Fruit fly (Drosophila melanogaster) whole organism, embryonic: ENCODE results near the gene CG14340.

Experiments used
- BEAF-32 ChIP-seq: fragments of 200-800 bp; sonication (Bioruptor generic); optimal IDR thresholded peaks from 3 replicates; lab custom pipeline; 2017; ENCODE audit warnings: missing biosample characterization, missing genetic modification characterization, mild to moderate bottlenecking, moderate library complexity, missing genetic modification reagents
- CG10366 ChIP-seq: fragments of 200-800 bp; sonication (Bioruptor generic); IDR thresholded peaks from 2 replicates; pipeline ENCODE4 v1.3.6; 2022; ENCODE audit warnings: missing biosample characterization, missing genetic modification characterization
- CG10431 ChIP-seq: fragments of 200-800 bp; sonication (Bioruptor generic); optimal IDR thresholded peaks from 3 replicates; lab custom pipeline; 2018; ENCODE audit warnings: missing biosample characterization, mild to moderate bottlenecking, missing genetic modification characterization
- CG10462 ChIP-seq: fragments of 200-800 bp; sonication (Bioruptor generic); optimal IDR thresholded peaks from 2 replicates; lab custom pipeline; 2016; ENCODE audit warnings: missing biosample characterization, missing genetic modification characterization
- CG10565 ChIP-seq: fragments of 200-800 bp; sonication (Bioruptor generic); optimal IDR thresholded peaks from 3 replicates; lab custom pipeline; 2016; ENCODE audit warnings: missing biosample characterization, mild to moderate bottlenecking, missing genetic modification characterization
- CG11456 ChIP-seq: fragments of 200-800 bp; sonication (Bioruptor generic); IDR thresholded peaks from 3 replicates; pipeline ENCODE4 v1.3.6; 2022; ENCODE audit warnings: missing biosample characterization, missing genetic modification characterization
- CG11560 ChIP-seq: fragments of 200-800 bp; sonication (Bioruptor generic); IDR thresholded peaks from 3 replicates; pipeline ENCODE4 v1.3.6; 2022; ENCODE audit warnings: missing biosample characterization, missing genetic modification characterization
- CG13287 ChIP-seq: fragments of 200-800 bp; sonication (Bioruptor generic); IDR thresholded peaks from 2 replicates; pipeline ENCODE4 v1.3.6; 2022; ENCODE audit warnings: missing biosample characterization, missing genetic modification characterization; ENCODE audit not compliant: partially characterized antibody
- CG15601 ChIP-seq: fragments of 200-800 bp; sonication (Bioruptor generic); optimal IDR thresholded peaks from 3 replicates; lab custom pipeline; 2019; ENCODE audit warnings: missing biosample characterization, mild to moderate bottlenecking, missing genetic modification characterization, moderate library complexity
- CG1602 ChIP-seq: fragments of 200-800 bp; sonication (Bioruptor generic); optimal IDR thresholded peaks from 3 replicates; lab custom pipeline; 2016; ENCODE audit warnings: missing biosample characterization, missing genetic modification characterization
- CG2120 ChIP-seq: fragments of 200-800 bp; sonication (Bioruptor generic); optimal IDR thresholded peaks from 3 replicates; lab custom pipeline; 2016; ENCODE audit warnings: missing biosample characterization, missing genetic modification characterization
- CG2129 ChIP-seq: fragments of 200-800 bp; sonication (Bioruptor generic); IDR thresholded peaks from 2 replicates; pipeline ENCODE4 v1.3.6; 2022; ENCODE audit warnings: missing biosample characterization, missing genetic modification characterization; ENCODE audit not compliant: partially characterized antibody
- CG30431 ChIP-seq: fragments of 200-800 bp; sonication (Bioruptor generic); optimal IDR thresholded peaks from 2 replicates; lab custom pipeline; 2017; ENCODE audit warnings: missing biosample characterization, missing genetic modification characterization
- CG31441 ChIP-seq: fragments of 200-800 bp; sonication (Bioruptor generic); IDR thresholded peaks from 2 replicates; pipeline ENCODE4 v1.3.6; 2022; ENCODE audit warnings: missing biosample characterization, missing genetic modification characterization
- CG7839 ChIP-seq: fragments of 200-800 bp; sonication (Bioruptor generic); optimal IDR thresholded peaks from 3 replicates; lab custom pipeline; 2018; ENCODE audit warnings: missing biosample characterization, mild to moderate bottlenecking, missing genetic modification characterization, moderate library complexity
- CG7963 ChIP-seq: fragments of 200-800 bp; sonication (Bioruptor generic); IDR thresholded peaks from 3 replicates; pipeline ENCODE4 v1.3.6; 2022; ENCODE audit warnings: missing biosample characterization, missing genetic modification characterization; ENCODE audit not compliant: partially characterized antibody
- CHES-1-like ChIP-seq: fragments of 200-800 bp; sonication (Bioruptor generic); optimal IDR thresholded peaks from 2 replicates; lab custom pipeline; 2016; ENCODE audit warnings: missing biosample characterization, missing genetic modification characterization
- Dll ChIP-seq: fragments of 200-800 bp; sonication (Bioruptor generic); IDR thresholded peaks from 4 replicates; pipeline ENCODE4 v1.3.6; 2022; ENCODE audit warnings: missing biosample characterization, missing genetic modification characterization; ENCODE audit not compliant: partially characterized antibody
- Dp ChIP-seq: fragments of 200-800 bp; sonication (Bioruptor generic); optimal IDR thresholded peaks from 2 replicates; lab custom pipeline; 2018; ENCODE audit warnings: missing biosample characterization, mild to moderate bottlenecking, missing genetic modification characterization, moderate library complexity
- E2f2 ChIP-seq: fragments of 200-800 bp; sonication (Bioruptor generic); IDR thresholded peaks from 2 replicates; pipeline ENCODE4 v1.3.6; 2022; ENCODE audit warnings: missing biosample characterization, missing genetic modification characterization
- HmgD ChIP-seq: fragments of 200-800 bp; sonication (Bioruptor generic); optimal IDR thresholded peaks from 3 replicates; lab custom pipeline; 2016; ENCODE audit warnings: missing biosample characterization, missing genetic modification characterization
- Hr78 ChIP-seq, 2 experiments: fragments of 200-800 bp in 1 of 2; fragments of >200 bp in 1 of 2; sonication (Bioruptor generic) in 1 of 2; optimal IDR thresholded peaks; 2 replicates each; lab custom pipeline; 2017 to 2019; ENCODE audit warnings: missing biosample characterization in 2 of 2, missing genetic modification characterization in 2 of 2, mild to moderate bottlenecking in 1 of 2, moderate library complexity in 1 of 2
- Mrtf ChIP-seq: fragments of 200-800 bp; sonication (Bioruptor generic); IDR thresholded peaks from 3 replicates; pipeline ENCODE4 v1.3.6; 2022; ENCODE audit warnings: missing biosample characterization, missing genetic modification characterization
- Opbp ChIP-seq: fragments of 200-800 bp; sonication (Bioruptor generic); IDR thresholded peaks from 3 replicates; pipeline ENCODE4 v1.3.6; 2022; ENCODE audit warnings: missing biosample characterization, missing genetic modification characterization; ENCODE audit not compliant: partially characterized antibody
- PHDP ChIP-seq: fragments of 200-800 bp; sonication (Bioruptor generic); optimal IDR thresholded peaks from 3 replicates; lab custom pipeline; 2018; ENCODE audit warnings: missing biosample characterization, mild to moderate bottlenecking, missing genetic modification characterization, moderate library complexity
- Poxn ChIP-seq: fragments of 200-800 bp; sonication (Bioruptor generic); IDR thresholded peaks from 2 replicates; pipeline ENCODE4 v1.3.6; 2022; ENCODE audit warnings: missing biosample characterization, missing genetic modification characterization
- Sry-δ ChIP-seq: fragments of 200-800 bp; sonication (Bioruptor generic); optimal IDR thresholded peaks from 2 replicates; lab custom pipeline; 2016; ENCODE audit warnings: missing biosample characterization, missing genetic modification characterization
- br ChIP-seq: fragments of >200 bp; optimal IDR thresholded peaks from 2 replicates; lab custom pipeline; 2017
- cato ChIP-seq: fragments of 200-800 bp; sonication (Bioruptor generic); optimal IDR thresholded peaks from 2 replicates; lab custom pipeline; 2016; ENCODE audit warnings: missing biosample characterization, missing genetic modification characterization, borderline replicate concordance
- dimm ChIP-seq: fragments of 200-800 bp; sonication (Bioruptor generic); IDR thresholded peaks from 2 replicates; pipeline ENCODE4 v1.3.6; 2022; ENCODE audit warnings: missing biosample characterization, missing genetic modification characterization
- esg ChIP-seq: fragments of 200-800 bp; sonication (Bioruptor generic); conservative IDR thresholded peaks from 2 replicates; pipeline ENCODE4 v1.3.6; 2022; ENCODE audit warnings: missing biosample characterization, missing genetic modification characterization
- fru ChIP-seq: fragments of >200 bp; optimal IDR thresholded peaks from 2 replicates; lab custom pipeline; 2017
- gcm ChIP-seq: fragments of 200-800 bp; sonication (Bioruptor generic); optimal IDR thresholded peaks from 2 replicates; lab custom pipeline; 2019; ENCODE audit warnings: missing biosample characterization, mild to moderate bottlenecking, missing genetic modification characterization, moderate library complexity
- gfzf ChIP-seq: fragments of 200-800 bp; sonication (Bioruptor generic); optimal IDR thresholded peaks from 2 replicates; lab custom pipeline; 2016; ENCODE audit warnings: missing biosample characterization, mild to moderate bottlenecking, missing genetic modification characterization, moderate library complexity
- ham ChIP-seq: fragments of 200-800 bp; sonication (Bioruptor generic); IDR thresholded peaks from 2 replicates; pipeline ENCODE4 v1.3.6; 2022; ENCODE audit warnings: missing biosample characterization, missing genetic modification characterization
- hb ChIP-seq: fragments of 200-800 bp; sonication (Bioruptor generic); IDR thresholded peaks from 3 replicates; pipeline ENCODE4 v1.3.6; 2022; ENCODE audit warnings: missing biosample characterization, missing genetic modification characterization; ENCODE audit not compliant: partially characterized antibody
- hbn ChIP-seq: fragments of 200-800 bp; sonication (Bioruptor generic); IDR thresholded peaks from 2 replicates; pipeline ENCODE4 v1.3.6; 2022; ENCODE audit warnings: missing biosample characterization, missing genetic modification characterization; ENCODE audit not compliant: partially characterized antibody
- knrl ChIP-seq: fragments of 200-800 bp; sonication (Bioruptor generic); IDR thresholded peaks from 3 replicates; pipeline ENCODE4 v1.3.6; 2022; ENCODE audit warnings: missing biosample characterization, missing genetic modification characterization; ENCODE audit not compliant: partially characterized antibody
- lbe ChIP-seq: fragments of 200-800 bp; sonication (Bioruptor generic); optimal IDR thresholded peaks from 2 replicates; lab custom pipeline; 2016; ENCODE audit warnings: missing biosample characterization, mild to moderate bottlenecking, missing genetic modification characterization
- luna ChIP-seq: fragments of 200-800 bp; sonication (Bioruptor generic); optimal IDR thresholded peaks from 2 replicates; lab custom pipeline; 2016; ENCODE audit warnings: missing biosample characterization, missing genetic modification characterization
- odd ChIP-seq: fragments of 200-800 bp; sonication (Bioruptor generic); optimal IDR thresholded peaks from 2 replicates; lab custom pipeline; 2017; ENCODE audit warnings: missing biosample characterization, mild to moderate bottlenecking, missing genetic modification characterization
- pros ChIP-seq: fragments of 200-800 bp; sonication (Bioruptor generic); optimal IDR thresholded peaks from 3 replicates; lab custom pipeline; 2019; ENCODE audit warnings: missing biosample characterization, mild to moderate bottlenecking, missing genetic modification characterization, moderate library complexity
- pzg ChIP-seq: fragments of 200-800 bp; sonication (Bioruptor generic); optimal IDR thresholded peaks from 3 replicates; lab custom pipeline; 2018; ENCODE audit warnings: missing biosample characterization, mild to moderate bottlenecking, missing genetic modification characterization, moderate library complexity
- scrt ChIP-seq: fragments of 200-800 bp; sonication (Bioruptor generic); optimal IDR thresholded peaks from 2 replicates; lab custom pipeline; 2018; ENCODE audit warnings: missing biosample characterization, mild to moderate bottlenecking, missing genetic modification characterization, moderate library complexity
- sens ChIP-seq: fragments of 200-800 bp; sonication (Bioruptor generic); peaks from one replicate; lab custom pipeline; 2016; ENCODE audit warnings: missing biosample characterization, missing genetic modification characterization
- sna ChIP-seq: fragments of 200-800 bp; sonication (Bioruptor generic); IDR thresholded peaks from 2 replicates; pipeline ENCODE4 v1.3.6; 2022; ENCODE audit warnings: missing biosample characterization, missing genetic modification characterization; ENCODE audit not compliant: partially characterized antibody
- so ChIP-seq: fragments of 200-800 bp; sonication (Bioruptor generic); IDR thresholded peaks from 3 replicates; pipeline ENCODE4 v1.3.6; 2022; ENCODE audit warnings: missing biosample characterization, missing genetic modification characterization
- tna ChIP-seq: fragments of 200-800 bp; sonication (Bioruptor generic); IDR thresholded peaks from 2 replicates; pipeline ENCODE4 v1.3.6; 2022; ENCODE audit warnings: missing biosample characterization, missing genetic modification characterization; ENCODE audit not compliant: partially characterized antibody
- unc-4 ChIP-seq: fragments of 200-800 bp; sonication (Bioruptor generic); IDR thresholded peaks from 2 replicates; pipeline ENCODE4 v1.3.6; 2022; ENCODE audit warnings: missing biosample characterization, missing genetic modification characterization; ENCODE audit not compliant: partially characterized antibody
- wek ChIP-seq: fragments of 200-800 bp; sonication (Bioruptor generic); optimal IDR thresholded peaks from 3 replicates; lab custom pipeline; 2018; ENCODE audit warnings: missing biosample characterization, mild to moderate bottlenecking, missing genetic modification characterization, moderate library complexity

The CG14340 gene

dm6 chr2L:1147656-1148055 is 34.9 kb downstream of the CG14340 start (continued):
- TF ChIP-seq CG2120 (GFP tag; lab: Kevin White, UChicago), result no peak
- peak; percentile 47 for TF ChIP-seq BEAF-32 (GFP tag; lab: Kevin White, UChicago)
- peak; percentile 33 for TF ChIP-seq Sry-δ (GFP tag; lab: Kevin White, UChicago)
- no peak for TF ChIP-seq luna
- TF ChIP-seq CG31441 (GFP tag; lab: Robert Waterston, UW), result no peak
- peak; percentile 78 for TF ChIP-seq CG13287 (GFP tag; lab: Robert Waterston, UW)
- TF ChIP-seq gcm (GFP tag; lab: Kevin White, UChicago), result peak; percentile 88
- no peak for TF ChIP-seq Hr78 (GFP tag; optimal IDR thresholded peaks at IDR 0.05; lab: Kevin White, UChicago)
- TF ChIP-seq br (lab: Kevin White, UChicago), result no peak
- peak; percentile 64 for TF ChIP-seq unc-4 (GFP tag; lab: Robert Waterston, UW)
- TF ChIP-seq scrt (GFP tag; lab: Kevin White, UChicago), result no peak
- no peak for TF ChIP-seq CG10565
- no peak for TF ChIP-seq esg (GFP tag; lab: Robert Waterston, UW)
- no peak for TF ChIP-seq CG30431 (GFP tag; lab: Kevin White, UChicago)
- peak; percentile 19 for TF ChIP-seq CG15601 (tag; lab: Kevin White, UChicago)
- peak; percentile 50; the same call in 1 of the 2 replicates for TF ChIP-seq tna (GFP tag; lab: Robert Waterston, UW)
- TF ChIP-seq HmgD (GFP tag; lab: Kevin White, UChicago), result no peak
- peak; percentile 90 for TF ChIP-seq E2f2
- no peak for TF ChIP-seq Opbp (GFP tag; lab: Robert Waterston, UW)
- no peak for TF ChIP-seq CHES-1-like (GFP tag; lab: Kevin White, UChicago)
- no peak for TF ChIP-seq wek (GFP tag; lab: Kevin White, UChicago)
- TF ChIP-seq fru (lab: Kevin White, UChicago), result no peak
- no peak for TF ChIP-seq CG10366 (GFP tag; lab: Robert Waterston, UW)
- TF ChIP-seq CG10431, result peak; percentile 46
- TF ChIP-seq sna, result peak; percentile 53
- 0 out of 3 replicates have a peak, but pooled peaks have one; percentile 8 for TF ChIP-seq knrl (GFP tag; lab: Robert Waterston, UW)
- no peak for TF ChIP-seq pros (GFP tag; lab: Kevin White, UChicago)
- no peak for TF ChIP-seq Poxn (GFP tag; lab: Robert Waterston, UW)
- TF ChIP-seq lbe, result no peak
- TF ChIP-seq Mrtf (GFP tag; lab: Robert Waterston, UW), result no peak
- TF ChIP-seq hbn, result peak; percentile 53; the same call in 1 of the 2 replicates
- no peak for TF ChIP-seq cato
- TF ChIP-seq CG7839 (tag; lab: Kevin White, UChicago), result no peak
- no peak for TF ChIP-seq CG1602
- TF ChIP-seq hb (GFP tag; lab: Robert Waterston, UW), result peak; percentile 65; the same call in 1 of the 3 replicates
- TF ChIP-seq Dll (GFP tag; lab: Robert Waterston, UW), result peak; percentile 72
- TF ChIP-seq so (GFP tag; lab: Robert Waterston, UW), result no peak
- peak; percentile 53; the same call in 2 of the 3 replicates for TF ChIP-seq CG7963 (GFP tag; lab: Robert Waterston, UW)
- no peak for TF ChIP-seq gfzf (GFP tag; lab: Kevin White, UChicago)
- TF ChIP-seq ham (GFP tag; lab: Robert Waterston, UW), result no peak
- no peak for TF ChIP-seq CG10462 (GFP tag; lab: Kevin White, UChicago)
- TF ChIP-seq pzg (GFP tag; lab: Kevin White, UChicago), result peak; percentile 30
- TF ChIP-seq CG11456 (GFP tag; lab: Robert Waterston, UW), result no peak
- 0 out of 2 replicates have a peak, but pooled peaks have one; percentile 19 for TF ChIP-seq CG2129
- TF ChIP-seq odd (GFP tag; lab: Kevin White, UChicago), result no peak
- no peak for TF ChIP-seq CG11560 (tag; lab: Robert Waterston, UW)
- no peak for TF ChIP-seq PHDP (tag; lab: Kevin White, UChicago)
- peak; percentile 16 for TF ChIP-seq sens (GFP tag; lab: Kevin White, UChicago)
- peak; percentile 87 for TF ChIP-seq Dp (GFP tag; lab: Kevin White, UChicago)
- TF ChIP-seq dimm (GFP tag; lab: Robert Waterston, UW), result no peak
